Worm (Caenorhabditis elegans) whole organism, midembryonic: ENCODE measurements around the gene lido-10.

Source experiments
- flt-1 ChIP-seq: fragments of 200-800 bp; sonication (Bioruptor generic); IDR thresholded peaks from 2 replicates; pipeline ENCODE4 v1.3.6; 2022; ENCODE audit warnings: missing genetic modification characterization, missing compliant biosample characterization
- klf-2 ChIP-seq: fragments of 200-800 bp; sonication (Bioruptor generic); conservative IDR thresholded peaks from 2 replicates; pipeline ENCODE4 v1.3.6; 2022; ENCODE audit warnings: missing genetic modification reagents, missing genetic modification characterization, missing compliant biosample characterization
- ref-1 ChIP-seq: fragments of 200-800 bp; sonication (Bioruptor generic); conservative IDR thresholded peaks from 2 replicates; pipeline ENCODE4 v1.3.6; 2022; ENCODE audit warnings: missing genetic modification reagents, missing genetic modification characterization, missing compliant biosample characterization
- tab-1 ChIP-seq: fragments of 200-800 bp; sonication (Bioruptor generic); IDR thresholded peaks from 2 replicates; pipeline ENCODE4 v1.3.6; 2022; ENCODE audit warnings: missing genetic modification characterization, missing compliant biosample characterization

DNA sequence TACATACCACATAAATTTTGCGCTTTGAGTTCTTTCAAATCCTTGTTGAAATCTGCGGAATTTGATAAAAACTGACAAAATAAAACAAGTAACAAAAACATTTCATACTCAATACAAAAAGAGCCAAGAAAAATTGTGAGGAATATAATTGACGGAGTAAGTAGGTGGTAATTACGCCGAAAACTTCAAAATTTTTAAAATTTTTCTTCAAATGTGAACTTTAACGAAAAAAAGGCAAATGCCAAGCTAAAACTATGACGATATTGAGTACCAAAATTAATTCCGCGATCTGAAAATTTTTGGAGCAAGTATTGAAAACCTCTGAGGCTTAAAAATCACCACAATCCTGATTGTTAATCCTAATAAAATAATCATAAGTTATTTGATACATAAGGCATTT is 49.7 kb upstream of the lido-10 start, which contains the start of gene irld-51:
- TF ChIP-seq ref-1: no peak
- no peak for TF ChIP-seq klf-2 (GFP tag; lab: Robert Waterston, UW)
- TF ChIP-seq tab-1 (GFP tag; lab: Robert Waterston, UW): no peak
- TF ChIP-seq flt-1 (GFP tag; lab: Robert Waterston, UW): no peak
